Fruit fly (Drosophila melanogaster) whole organism, embryonic: Measurements from ENCODE around the gene Top3alpha.
A peak's percentile ranks its signal among the peaks of the same experiment; 100 is the strongest.

Experiments used
- Aef1 ChIP-seq: fragments of 200-800 bp; sonication (Bioruptor generic); IDR thresholded peaks from 3 replicates; pipeline ENCODE4 v1.3.6; 2022; ENCODE audit warnings: missing biosample characterization, missing genetic modification characterization
- Awh ChIP-seq: fragments of 200-800 bp; sonication (Bioruptor generic); IDR thresholded peaks from 2 replicates; pipeline ENCODE4, ENCODE4 v1.3.6; 2022; ENCODE audit warnings: missing biosample characterization, missing genetic modification characterization
- Bteb2 ChIP-seq: fragments of 200-800 bp; sonication (Bioruptor generic); optimal IDR thresholded peaks from 2 replicates; lab custom pipeline; 2016; ENCODE audit warnings: missing biosample characterization, missing genetic modification characterization
- CG10462 ChIP-seq: fragments of 200-800 bp; sonication (Bioruptor generic); optimal IDR thresholded peaks from 2 replicates; lab custom pipeline; 2016; ENCODE audit warnings: missing biosample characterization, missing genetic modification characterization
- CG10543 ChIP-seq: fragments of 200-800 bp; sonication (Bioruptor generic); optimal IDR thresholded peaks from 3 replicates; lab custom pipeline; 2017; ENCODE audit warnings: missing biosample characterization, mild to moderate bottlenecking, missing genetic modification characterization, moderate library complexity
- CG11456 ChIP-seq: fragments of 200-800 bp; sonication (Bioruptor generic); IDR thresholded peaks from 3 replicates; pipeline ENCODE4 v1.3.6; 2022; ENCODE audit warnings: missing biosample characterization, missing genetic modification characterization
- CG11504 ChIP-seq: fragments of 200-800 bp; sonication (Bioruptor generic); optimal IDR thresholded peaks from 3 replicates; lab custom pipeline; 2019; ENCODE audit warnings: missing biosample characterization, mild to moderate bottlenecking, missing genetic modification characterization, moderate library complexity
- CG11560 ChIP-seq: fragments of 200-800 bp; sonication (Bioruptor generic); IDR thresholded peaks from 3 replicates; pipeline ENCODE4 v1.3.6; 2022; ENCODE audit warnings: missing biosample characterization, missing genetic modification characterization
- CG12236 ChIP-seq: fragments of 200-800 bp; sonication (Bioruptor generic); optimal IDR thresholded peaks from 2 replicates; lab custom pipeline; 2016; ENCODE audit warnings: missing biosample characterization, missing genetic modification characterization
- CG18262 ChIP-seq: fragments of 200-800 bp; optimal IDR thresholded peaks from 3 replicates; lab custom pipeline; 2019; ENCODE audit warnings: missing biosample characterization, mild to moderate bottlenecking, missing genetic modification characterization, moderate library complexity
- CG1832 ChIP-seq: fragments of 200-800 bp; sonication (Bioruptor generic); optimal IDR thresholded peaks from 2 replicates; lab custom pipeline; 2017; ENCODE audit warnings: missing biosample characterization, mild to moderate bottlenecking, missing genetic modification characterization, inconsistent platforms
- CG32767 ChIP-seq: fragments of 200-800 bp; sonication (Bioruptor generic); IDR thresholded peaks from 2 replicates; pipeline ENCODE4 v1.3.6; 2022; ENCODE audit warnings: missing biosample characterization, missing genetic modification characterization
- CG3995 ChIP-seq: fragments of 200-800 bp; sonication (Bioruptor generic); optimal IDR thresholded peaks from 3 replicates; lab custom pipeline; 2016; ENCODE audit warnings: missing biosample characterization, missing genetic modification characterization
- CG5180 ChIP-seq: fragments of 200-800 bp; sonication (Bioruptor generic); optimal IDR thresholded peaks from 3 replicates; lab custom pipeline; 2017; ENCODE audit warnings: missing biosample characterization, missing genetic modification characterization, mild to moderate bottlenecking, moderate library complexity, missing genetic modification reagents
- CG6813 ChIP-seq: fragments of 200-800 bp; sonication (Bioruptor generic); optimal IDR thresholded peaks from 2 replicates; lab custom pipeline; 2017; ENCODE audit warnings: missing biosample characterization, missing genetic modification characterization, mild to moderate bottlenecking, moderate library complexity, missing genetic modification reagents
- CG7928 ChIP-seq: fragments of 200-800 bp; sonication (Bioruptor generic); optimal IDR thresholded peaks from 2 replicates; lab custom pipeline; 2017; ENCODE audit warnings: missing biosample characterization, mild to moderate bottlenecking, missing genetic modification characterization
- CG8281 ChIP-seq: fragments of 200-800 bp; sonication (Bioruptor generic); optimal IDR thresholded peaks from 2 replicates; lab custom pipeline; 2018; ENCODE audit warnings: missing biosample characterization, mild to moderate bottlenecking, missing genetic modification characterization, moderate library complexity
- CG8765 ChIP-seq: fragments of 200-800 bp; sonication (Bioruptor generic); IDR thresholded peaks from 2 replicates; pipeline ENCODE4 v1.3.6; 2022; ENCODE audit warnings: missing biosample characterization, missing genetic modification characterization
- CG9727 ChIP-seq: fragments of 200-800 bp; sonication (Bioruptor generic); optimal IDR thresholded peaks from 3 replicates; lab custom pipeline; 2017; ENCODE audit warnings: missing biosample characterization, mild to moderate bottlenecking, missing genetic modification characterization
- D19A ChIP-seq: fragments of 200-800 bp; optimal IDR thresholded peaks from 3 replicates; lab custom pipeline; 2019; ENCODE audit warnings: missing biosample characterization, mild to moderate bottlenecking, missing genetic modification characterization, moderate library complexity
- Hmx ChIP-seq: fragments of 200-800 bp; sonication (Bioruptor generic); optimal IDR thresholded peaks from 2 replicates; lab custom pipeline; 2016; ENCODE audit warnings: missing biosample characterization, missing genetic modification characterization
- Hr39 ChIP-seq: fragments of >200 bp; optimal IDR thresholded peaks from 2 replicates; lab custom pipeline; 2017
- Lhr ChIP-seq: fragments of 200-800 bp; sonication (Bioruptor generic); optimal IDR thresholded peaks from 3 replicates; lab custom pipeline; 2017; ENCODE audit warnings: mild to moderate bottlenecking, missing biosample characterization, missing genetic modification reagents, missing genetic modification characterization
- MBD-R2 ChIP-seq: fragments of 200-800 bp; sonication (Bioruptor generic); IDR thresholded peaks from 2 replicates; pipeline ENCODE4 v1.3.6; 2022; ENCODE audit warnings: missing biosample characterization, missing genetic modification characterization
- ato ChIP-seq: fragments of 200-800 bp; sonication (Bioruptor generic); IDR thresholded peaks from 2 replicates; pipeline ENCODE4 v1.3.6; 2022; ENCODE audit warnings: missing biosample characterization, missing genetic modification characterization; ENCODE audit not compliant: partially characterized antibody
- bowl ChIP-seq: fragments of 200-800 bp; sonication (Bioruptor generic); IDR thresholded peaks from 2 replicates; pipeline ENCODE4 v1.3.6; 2022; ENCODE audit warnings: missing biosample characterization, missing genetic modification characterization
- cad ChIP-seq: fragments of >200 bp; optimal IDR thresholded peaks from 2 replicates; lab custom pipeline; 2017; ENCODE audit warnings: missing biosample characterization, missing genetic modification characterization
- caup ChIP-seq: fragments of 200-800 bp; sonication (Bioruptor generic); optimal IDR thresholded peaks from 3 replicates; lab custom pipeline; 2017; ENCODE audit warnings: missing biosample characterization, mild to moderate bottlenecking, missing genetic modification characterization, moderate library complexity; ENCODE audit not compliant: severe bottlenecking
- chinmo ChIP-seq: fragments of 200-800 bp; sonication (Bioruptor generic); IDR thresholded peaks from 4 replicates; pipeline ENCODE4 v1.3.6; 2022; ENCODE audit warnings: missing biosample characterization, missing genetic modification characterization; ENCODE audit not compliant: partially characterized antibody
- disco-r ChIP-seq: fragments of 200-800 bp; sonication (Bioruptor generic); optimal IDR thresholded peaks from 2 replicates; lab custom pipeline; 2016; ENCODE audit warnings: missing biosample characterization, missing genetic modification characterization
- gcm ChIP-seq: fragments of 200-800 bp; sonication (Bioruptor generic); optimal IDR thresholded peaks from 2 replicates; lab custom pipeline; 2019; ENCODE audit warnings: missing biosample characterization, mild to moderate bottlenecking, missing genetic modification characterization, moderate library complexity
- gcm2 ChIP-seq: fragments of 200-800 bp; sonication (Bioruptor generic); optimal IDR thresholded peaks from 2 replicates; lab custom pipeline; 2016; ENCODE audit warnings: missing biosample characterization, missing genetic modification characterization
- hbn ChIP-seq: fragments of 200-800 bp; sonication (Bioruptor generic); IDR thresholded peaks from 2 replicates; pipeline ENCODE4 v1.3.6; 2022; ENCODE audit warnings: missing biosample characterization, missing genetic modification characterization; ENCODE audit not compliant: partially characterized antibody
- jigr1 ChIP-seq: fragments of 200-800 bp; sonication (Bioruptor generic); IDR thresholded peaks from 3 replicates; pipeline ENCODE4 v1.3.6; 2022; ENCODE audit warnings: missing biosample characterization, missing genetic modification characterization
- mirr ChIP-seq: fragments of 200-800 bp; sonication (Bioruptor generic); optimal IDR thresholded peaks from 3 replicates; lab custom pipeline; 2018; ENCODE audit warnings: missing biosample characterization, mild to moderate bottlenecking, missing genetic modification characterization
- mld ChIP-seq: fragments of 200-800 bp; sonication (Bioruptor generic); IDR thresholded peaks from 3 replicates; pipeline ENCODE4 v1.3.6; 2022; ENCODE audit warnings: missing biosample characterization, missing genetic modification characterization; ENCODE audit not compliant: partially characterized antibody
- nom ChIP-seq: fragments of 200-800 bp; sonication (Bioruptor generic); optimal IDR thresholded peaks from 2 replicates; lab custom pipeline; 2017; ENCODE audit warnings: missing biosample characterization, missing genetic modification characterization, mild to moderate bottlenecking, moderate library complexity, missing genetic modification reagents
- p53 ChIP-seq: fragments of 200-800 bp; sonication (Bioruptor generic); optimal IDR thresholded peaks from 2 replicates; lab custom pipeline; 2016; ENCODE audit warnings: missing biosample characterization, missing genetic modification characterization
- row ChIP-seq: fragments of 200-800 bp; sonication (Bioruptor generic); IDR thresholded peaks from 3 replicates; pipeline ENCODE4 v1.3.6; 2022; ENCODE audit warnings: missing biosample characterization, missing genetic modification characterization
- sens ChIP-seq: fragments of 200-800 bp; sonication (Bioruptor generic); peaks from one replicate; lab custom pipeline; 2016; ENCODE audit warnings: missing biosample characterization, missing genetic modification characterization
- shn ChIP-seq: fragments of 200-800 bp; sonication (Bioruptor generic); optimal IDR thresholded peaks from 3 replicates; lab custom pipeline; 2016; ENCODE audit warnings: missing biosample characterization, missing genetic modification characterization
- sna ChIP-seq: fragments of 200-800 bp; sonication (Bioruptor generic); IDR thresholded peaks from 2 replicates; pipeline ENCODE4 v1.3.6; 2022; ENCODE audit warnings: missing biosample characterization, missing genetic modification characterization; ENCODE audit not compliant: partially characterized antibody
- tin ChIP-seq: fragments of 200-800 bp; sonication (Bioruptor generic); optimal IDR thresholded peaks from 3 replicates; lab custom pipeline; 2016; ENCODE audit warnings: missing biosample characterization, missing genetic modification characterization
- trh ChIP-seq: fragments of 200-800 bp; sonication (Bioruptor generic); optimal IDR thresholded peaks from 2 replicates; lab custom pipeline; 2016; ENCODE audit warnings: missing biosample characterization, missing genetic modification characterization

Gene Top3alpha

dm6 chr2L:19453381-19453780 is 44.6 kb upstream of the Top3alpha start, which contains the start of gene Top2 (continued):
- TF ChIP-seq ato, result peak; percentile 80
- peak; percentile 89 for TF ChIP-seq MBD-R2 (GFP tag; lab: Robert Waterston, UW)
- TF ChIP-seq chinmo (GFP tag; lab: Robert Waterston, UW), result peak; percentile 72; the same call in 2 of the 4 replicates
- TF ChIP-seq cad (GFP tag; lab: Kevin White, UChicago), result no peak
- no peak for TF ChIP-seq mirr (GFP tag; lab: Kevin White, UChicago)
- TF ChIP-seq shn (GFP tag; lab: Kevin White, UChicago), result peak; percentile 30
- TF ChIP-seq mld (GFP tag; lab: Robert Waterston, UW), result peak; percentile 68; the same call in 1 of the 3 replicates
- TF ChIP-seq gcm (GFP tag; lab: Kevin White, UChicago), result no peak
- TF ChIP-seq trh (GFP tag; lab: Kevin White, UChicago), result no peak
- peak; percentile 100 for TF ChIP-seq CG3995
- peak; percentile 61; the same call in 1 of the 3 replicates for TF ChIP-seq CG11456 (GFP tag; lab: Robert Waterston, UW)
- peak; percentile 75 for TF ChIP-seq CG11504 (tag; lab: Kevin White, UChicago)
- no peak for TF ChIP-seq jigr1
- TF ChIP-seq bowl, result no peak
- TF ChIP-seq Hmx (GFP tag; lab: Kevin White, UChicago), result no peak
- no peak for TF ChIP-seq CG8765 (GFP tag; lab: Robert Waterston, UW)
- peak; percentile 47; the same call in 1 of the 2 replicates for TF ChIP-seq CG32767 (GFP tag; lab: Robert Waterston, UW)
- TF ChIP-seq disco-r (GFP tag; lab: Kevin White, UChicago), result no peak
- TF ChIP-seq tin (GFP tag; lab: Kevin White, UChicago), result peak; percentile 48
- peak; percentile 39 for TF ChIP-seq Aef1 (GFP tag; lab: Robert Waterston, UW)
- TF ChIP-seq sna (GFP tag; lab: Robert Waterston, UW), result peak; percentile 44
- peak; percentile 20 for TF ChIP-seq CG10462 (GFP tag; lab: Kevin White, UChicago)
- TF ChIP-seq CG10543 (GFP tag; lab: Kevin White, UChicago), result no peak
- peak; percentile 24 for TF ChIP-seq CG9727 (GFP tag; lab: Kevin White, UChicago)
- peak; percentile 81 for TF ChIP-seq hbn (GFP tag; lab: Robert Waterston, UW)
- no peak for TF ChIP-seq gcm2
- peak; percentile 63 for TF ChIP-seq CG7928 (GFP tag; lab: Kevin White, UChicago)
- TF ChIP-seq Lhr (GFP tag; lab: Kevin White, UChicago), result peak; percentile 94
- peak; percentile 79; the same call in 2 of the 3 replicates for TF ChIP-seq CG11560 (tag; lab: Robert Waterston, UW)
- TF ChIP-seq Awh, result no peak

- TF ChIP-seq CG18262 (no peak), Bteb2 (no peak), CG1832 (GFP tag; lab: Kevin White, UChicago) (no peak), row (no peak), caup (no peak), chinmo (GFP tag; lab: Robert Waterston, UW) (0 out of 4 replicates have a peak, but pooled peaks have one; percentile 45), sens (GFP tag; lab: Kevin White, UChicago) (peak; percentile 23), CG12236 (GFP tag; lab: Kevin White, UChicago) (no peak), D19A (tag; lab: Kevin White, UChicago) (peak; percentile 89), CG6813 (GFP tag; lab: Kevin White, UChicago) (no peak), nom (GFP tag; lab: Kevin White, UChicago) (peak; percentile 15), p53 (GFP tag; lab: Kevin White, UChicago) (no peak), CG8281 (tag; lab: Kevin White, UChicago) (no peak), CG5180 (no peak), Hr39 (no peak)
Measured at dm6 chr2L:19454070-19454751, 43.8 kb upstream of the Top3alpha start, which contains the start of gene CG10026. TSS of gene CG10026 (plus strand) at chr2L:19454256.
